Worm (Caenorhabditis elegans): ENCODE measurements around the gene F13B9.2.

ce11 chrX:8297333-8297732, 11.8 kb downstream of the F13B9.2 start:
- TF ChIP-seq pqm-1 (tag; optimal IDR thresholded peaks at IDR 0.05) (no peak), R02D3.7 (tag; optimal IDR thresholded peaks at IDR 0.05) (no peak), spr-3 (GFP tag; optimal IDR thresholded peaks at IDR 0.05) (no peak)

Measured in whole organism, L4 larva.